Worm (Caenorhabditis elegans) whole organism, L1 larva: ENCODE data around the gene ntl-2.

Source experiments
- C16A3.4 ChIP-seq: fragments of 150-350 bp; optimal IDR thresholded peaks from 2 replicates; lab custom pipeline; 2014; ENCODE audit warnings: missing biosample characterization, missing genetic modification characterization
- Y116A8C.19 ChIP-seq: sonication (generic microtip); optimal IDR thresholded peaks from 2 replicates; lab custom pipeline; 2016; ENCODE audit warnings: missing compliant biosample characterization, missing genetic modification characterization, borderline replicate concordance
- alr-1 ChIP-seq: fragments of 200-800 bp; sonication (Bioruptor generic); optimal IDR thresholded peaks from 2 replicates; lab custom pipeline; 2018; ENCODE audit warnings: borderline replicate concordance, mild to moderate bottlenecking, missing genetic modification characterization, missing compliant biosample characterization
- ama-1 ChIP-seq: fragments of 150-350 bp; optimal IDR thresholded peaks from 2 replicates; lab custom pipeline; 2014
- ceh-90 ChIP-seq: sonication (generic microtip); optimal IDR thresholded peaks from 2 replicates; lab custom pipeline; 2016; ENCODE audit warnings: missing genetic modification characterization, missing compliant biosample characterization
- ces-1 ChIP-seq: fragments of 150-350 bp; optimal IDR thresholded peaks from 2 replicates; lab custom pipeline; 2014; ENCODE audit warnings: missing biosample characterization, missing genetic modification reagents, missing genetic modification characterization
- dsc-1 ChIP-seq: sonication (generic microtip); optimal IDR thresholded peaks from 2 replicates; lab custom pipeline; 2016; ENCODE audit warnings: mild to moderate bottlenecking, missing genetic modification characterization, missing compliant biosample characterization
- efl-1 ChIP-seq, 4 experiments: fragments of 150-350 bp; optimal IDR thresholded peaks in 3 of 4; peaks in 1 of 4; 1 replicate in 1 of 4; 2 replicates in 3 of 4; lab custom pipeline; 2014; ENCODE audit warnings: missing biosample characterization in 2 of 4, missing genetic modification characterization in 2 of 4, missing genetic modification reagents in 2 of 4
- egl-27 ChIP-seq, 2 experiments: fragments of 150-350 bp in 1 of 2; sonication (generic microtip); optimal IDR thresholded peaks; 3 replicates each; lab custom pipeline; 2017 to 2018; ENCODE audit warnings: missing biosample characterization in 2 of 2, missing genetic modification characterization in 2 of 2, missing genetic modification reagents in 2 of 2
- elt-2 ChIP-seq: sonication (generic microtip); optimal IDR thresholded peaks from 2 replicates; lab custom pipeline; 2016; ENCODE audit warnings: missing genetic modification characterization, mild to moderate bottlenecking, inconsistent platforms, missing compliant biosample characterization, missing genetic modification reagents
- ets-5 ChIP-seq: fragments of 200-800 bp; sonication (Bioruptor generic); IDR thresholded peaks from 2 replicates; pipeline ENCODE4 v1.3.6; 2022; ENCODE audit warnings: missing genetic modification characterization, missing compliant biosample characterization
- fkh-4 ChIP-seq: sonication (generic microtip); optimal IDR thresholded peaks from 2 replicates; lab custom pipeline; 2016; ENCODE audit warnings: missing compliant biosample characterization, missing genetic modification characterization, borderline replicate concordance
- fos-1 ChIP-seq: fragments of 150-350 bp; optimal IDR thresholded peaks from 2 replicates; lab custom pipeline; 2014; ENCODE audit warnings: missing biosample characterization, missing genetic modification characterization
- lin-13 ChIP-seq: fragments of 150-350 bp; optimal IDR thresholded peaks from 2 replicates; lab custom pipeline; 2014; ENCODE audit warnings: missing biosample characterization, missing genetic modification reagents, missing genetic modification characterization
- lin-35 ChIP-seq, 2 experiments: fragments of 150-350 bp; optimal IDR thresholded peaks; 2 replicates each; lab custom pipeline; 2014; ENCODE audit warnings: missing biosample characterization in 2 of 2, missing genetic modification characterization in 2 of 2, missing genetic modification reagents in 2 of 2
- mdl-1 ChIP-seq, 2 experiments: fragments of 150-350 bp; optimal IDR thresholded peaks; 2 replicates each; lab custom pipeline; 2014 to 2017; ENCODE audit warnings: missing biosample characterization in 2 of 2, missing genetic modification characterization in 2 of 2, inconsistent platforms in 1 of 2
- mep-1 ChIP-seq: fragments of 150-350 bp; optimal IDR thresholded peaks from 2 replicates; lab custom pipeline; 2014; ENCODE audit warnings: missing biosample characterization, missing genetic modification characterization
- nhr-11 ChIP-seq: fragments of 150-350 bp; optimal IDR thresholded peaks from 2 replicates; lab custom pipeline; 2014; ENCODE audit warnings: missing biosample characterization, missing genetic modification characterization
- nhr-12 ChIP-seq: sonication (generic microtip); optimal IDR thresholded peaks from 2 replicates; lab custom pipeline; 2017; ENCODE audit warnings: missing biosample characterization, missing genetic modification characterization
- nhr-20 ChIP-seq: sonication (generic microtip); optimal IDR thresholded peaks from 2 replicates; lab custom pipeline; 2016; ENCODE audit warnings: mild to moderate bottlenecking, missing genetic modification characterization, missing compliant biosample characterization
- nhr-237 ChIP-seq: fragments of 150-350 bp; optimal IDR thresholded peaks from 2 replicates; lab custom pipeline; 2014; ENCODE audit warnings: missing biosample characterization, missing genetic modification characterization
- nhr-47 ChIP-seq: sonication (generic microtip); optimal IDR thresholded peaks from 2 replicates; lab custom pipeline; 2016; ENCODE audit warnings: mild to moderate bottlenecking, missing genetic modification characterization, moderate library complexity, missing compliant biosample characterization
- nhr-71 ChIP-seq: sonication (generic microtip); optimal IDR thresholded peaks from 2 replicates; lab custom pipeline; 2016; ENCODE audit warnings: mild to moderate bottlenecking, missing genetic modification characterization, moderate library complexity, missing compliant biosample characterization
- nhr-76 ChIP-seq: sonication (generic microtip); optimal IDR thresholded peaks from 2 replicates; lab custom pipeline; 2017; ENCODE audit warnings: missing biosample characterization, missing genetic modification characterization
- nhr-84 ChIP-seq: sonication (generic microtip); optimal IDR thresholded peaks from 2 replicates; lab custom pipeline; 2017; ENCODE audit warnings: missing biosample characterization, missing genetic modification characterization
- pag-3 ChIP-seq: sonication (generic microtip); optimal IDR thresholded peaks from 2 replicates; lab custom pipeline; 2017; ENCODE audit warnings: missing genetic modification characterization, mild to moderate bottlenecking, missing compliant biosample characterization, antibody characterized with exemption, borderline replicate concordance; ENCODE audit not compliant: insufficient read depth
- skn-1 ChIP-seq: fragments of 150-350 bp; optimal IDR thresholded peaks from 2 replicates; lab custom pipeline; 2014; ENCODE audit warnings: missing biosample characterization, missing genetic modification characterization
- sox-4 ChIP-seq: sonication (generic microtip); optimal IDR thresholded peaks from 2 replicates; lab custom pipeline; 2016; ENCODE audit warnings: missing genetic modification characterization, missing compliant biosample characterization
- sptf-1 ChIP-seq: fragments of 150-350 bp; optimal IDR thresholded peaks from 2 replicates; lab custom pipeline; 2014; ENCODE audit warnings: missing biosample characterization, missing genetic modification characterization
- unc-30 ChIP-seq: sonication (generic microtip); optimal IDR thresholded peaks from 2 replicates; lab custom pipeline; 2017; ENCODE audit warnings: missing biosample characterization, missing genetic modification characterization
- unc-86 ChIP-seq: sonication (generic microtip); optimal IDR thresholded peaks from 2 replicates; lab custom pipeline; 2016; ENCODE audit warnings: missing genetic modification characterization, missing compliant biosample characterization
- zip-4 ChIP-seq: fragments of 200-800 bp; sonication (Bioruptor generic); optimal IDR thresholded peaks from 2 replicates; lab custom pipeline; 2018; ENCODE audit warnings: mild to moderate bottlenecking, missing genetic modification characterization, moderate library complexity, missing compliant biosample characterization
- ztf-11 ChIP-seq, 2 experiments: sonication (generic microtip); optimal IDR thresholded peaks; 2 replicates each; lab custom pipeline; 2016 to 2017; ENCODE audit warnings: missing genetic modification characterization in 2 of 2, missing biosample characterization in 1 of 2, missing compliant biosample characterization in 1 of 2
- ztf-4 ChIP-seq: fragments of 150-350 bp; optimal IDR thresholded peaks from 2 replicates; lab custom pipeline; 2014; ENCODE audit warnings: missing biosample characterization, missing genetic modification characterization

ntl-2 gene

ce11 chrII:4391072-4391471 lies 14.8 kb upstream of the ntl-2 start (continued):
- TF ChIP-seq efl-1 (optimal IDR thresholded peaks at IDR 0.05; lab: Kevin White, UChicago) (no peak), efl-1 (GFP tag; optimal IDR thresholded peaks at IDR 0.05 in 1 of 2; lab: Kevin White, UChicago) (no peak), C16A3.4 (tag; lab: Kevin White, UChicago) (no peak), unc-30 (no peak), ztf-11 (tag; optimal IDR thresholded peaks at IDR 0.05; lab: Kevin White, UChicago) (no peak), unc-86 (no peak), mdl-1 (tag; optimal IDR thresholded peaks at IDR 0.05; lab: Kevin White, UChicago) (no peak), nhr-47 (no peak), nhr-11 (tag; lab: Kevin White, UChicago) (no peak), zip-4 (GFP tag; lab: Kevin White, UChicago) (no peak), skn-1 (tag; lab: Kevin White, UChicago) (no peak), ztf-4 (tag; lab: Kevin White, UChicago) (no peak), ces-1 (GFP tag; lab: Kevin White, UChicago) (no peak), ets-5 (GFP tag; lab: Robert Waterston, UW) (no peak), nhr-20 (peak; percentile 26), pag-3 (tag; lab: Kevin White, UChicago) (no peak), sox-4 (no peak), Y116A8C.19 (tag; lab: Kevin White, UChicago) (no peak)

DNA sequence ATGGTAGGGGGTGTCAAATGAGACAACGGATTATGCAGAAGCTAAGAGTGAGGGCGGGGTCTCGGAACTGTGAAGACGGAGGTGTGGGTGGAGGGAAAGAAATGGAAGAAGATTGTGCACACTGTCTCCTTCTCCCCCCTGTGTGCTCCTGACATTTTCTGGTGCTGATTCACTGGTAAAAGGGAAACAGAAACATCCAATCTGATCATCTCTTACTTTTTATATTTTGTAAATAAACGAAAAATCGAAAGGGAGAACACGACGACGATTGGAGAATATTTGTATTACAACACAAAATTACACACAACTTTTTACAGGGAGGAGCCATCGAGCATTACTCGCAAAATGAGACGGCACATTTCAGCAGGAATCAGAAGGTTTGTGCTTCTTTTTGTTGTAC lies 7.0 kb upstream of the ntl-2 start, which contains the start of gene fkh-6:
Gene fkh-6 (minus strand): TSS at position 101 of the 400 bp plus-strand sequence.
- TF ChIP-seq egl-27 (tag; optimal IDR thresholded peaks at IDR 0.05; lab: Kevin White, UChicago) (no peak), nhr-11 (tag; lab: Kevin White, UChicago) (no peak), sox-4 (no peak)
- TF ChIP-seq, all 84 proteins: peak for 0

ce11 chrII:4378195-4378594 lies 1.9 kb upstream of the ntl-2 start, which contains the start of gene B0286.1:
B0286.1 (plus strand) TSS chrII:4378495.
- no peak for TF ChIP-seq dsc-1 (tag; lab: Kevin White, UChicago)

ce11 chrII:4374885-4375284 lies 1.4 kb downstream of the ntl-2 start:
- TF ChIP-seq nhr-237 (tag; lab: Kevin White, UChicago) = no peak
- TF ChIP-seq ceh-90 (tag; lab: Kevin White, UChicago) = no peak
- no peak for TF ChIP-seq nhr-76 (tag; lab: Kevin White, UChicago)
- TF ChIP-seq mdl-1 (tag; optimal IDR thresholded peaks at IDR 0.05; lab: Kevin White, UChicago) = no peak
- no peak for TF ChIP-seq ama-1 (lab: Kevin White, UChicago)
- no peak for TF ChIP-seq unc-30
- no peak for TF ChIP-seq fos-1 (tag; lab: Kevin White, UChicago)

- no peak for TF ChIP-seq efl-1 (optimal IDR thresholded peaks at IDR 0.05; lab: Kevin White, UChicago)
- TF ChIP-seq efl-1 (GFP tag; optimal IDR thresholded peaks at IDR 0.05 in 1 of 2; lab: Kevin White, UChicago) = peak in 1 of 2 experiments; percentile 8
- no peak for TF ChIP-seq ama-1 (lab: Kevin White, UChicago)
Observed at ce11 chrII:4372867-4373397, 3.3 kb downstream of the ntl-2 start.

DNA sequence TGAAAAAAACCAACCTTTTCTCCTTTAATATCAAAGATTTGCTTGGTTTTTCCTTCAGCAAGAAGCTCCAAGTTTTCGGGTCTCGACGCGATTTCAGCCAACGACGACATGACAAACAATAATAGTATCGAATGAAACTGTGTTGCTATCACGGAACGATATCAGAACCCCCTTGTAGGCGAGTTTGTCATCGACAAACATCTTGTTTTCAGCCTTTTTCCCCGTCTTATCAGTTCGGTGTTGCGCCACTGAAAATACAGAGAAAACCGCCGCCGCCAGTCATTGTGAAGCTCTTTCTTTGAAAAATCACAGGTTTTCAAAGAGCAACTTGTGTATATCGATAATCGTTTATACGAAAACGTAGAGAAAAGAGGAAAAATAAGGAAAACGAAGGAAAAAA lies 3.9 kb downstream of the ntl-2 start, which contains the start of gene paic-1:
Gene paic-1 (minus strand): TSS at position 120 of the 400 bp plus-strand sequence.
- TF ChIP-seq nhr-47 = peak; percentile 28
- no peak for TF ChIP-seq alr-1 (tag; lab: Kevin White, UChicago)
- TF ChIP-seq nhr-11 (tag; lab: Kevin White, UChicago) = no peak
- no peak for TF ChIP-seq ztf-4 (tag; lab: Kevin White, UChicago)
- no peak for TF ChIP-seq mep-1 (tag; lab: Kevin White, UChicago)
- TF ChIP-seq elt-2 = peak; percentile 72
- TF ChIP-seq nhr-71 (tag; lab: Kevin White, UChicago) = peak; percentile 4

DNA sequence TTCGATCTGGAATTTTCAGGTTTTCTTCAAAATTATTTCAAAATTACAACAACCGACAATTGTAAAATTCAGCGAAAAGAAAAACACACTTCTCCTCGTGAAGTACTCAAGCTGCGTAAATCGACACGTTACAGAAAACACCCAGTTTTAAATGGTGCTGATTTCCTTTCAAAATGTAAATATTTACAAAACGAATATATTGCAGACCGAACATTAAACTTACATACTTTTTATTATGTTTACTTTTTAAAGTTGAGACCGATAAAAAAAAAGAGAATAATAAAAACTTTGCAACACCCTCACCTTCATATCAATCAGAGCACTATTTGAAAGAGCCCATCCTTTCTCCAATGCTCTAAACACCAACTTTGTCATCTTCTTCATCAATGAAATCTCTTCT lies 5.4 kb downstream of the ntl-2 start:
- TF ChIP-seq sptf-1 (tag; lab: Kevin White, UChicago) (no peak), lin-13 (no peak), nhr-12 (tag; lab: Kevin White, UChicago) (no peak), ztf-11 (tag; optimal IDR thresholded peaks at IDR 0.05; lab: Kevin White, UChicago) (no peak), zip-4 (GFP tag; lab: Kevin White, UChicago) (no peak), ces-1 (GFP tag; lab: Kevin White, UChicago) (no peak), lin-35 (GFP tag; optimal IDR thresholded peaks at IDR 0.05; lab: Kevin White, UChicago) (no peak), mep-1 (tag; lab: Kevin White, UChicago) (no peak), nhr-76 (tag; lab: Kevin White, UChicago) (no peak), nhr-237 (tag; lab: Kevin White, UChicago) (no peak), ztf-4 (tag; lab: Kevin White, UChicago) (no peak), nhr-84 (tag; lab: Kevin White, UChicago) (no peak), fkh-4 (tag; lab: Kevin White, UChicago) (no peak)
